Worm (Caenorhabditis elegans): ENCODE data around the gene T20B12.5.

Gene T20B12.5

ce11 chrIII:7338693-7339092, 28.2 kb downstream of the T20B12.5 start, which contains the start of gene kap-1 (continued):
- no peak for TF ChIP-seq unc-130 (GFP tag; optimal IDR thresholded peaks at IDR 0.05)
- TF ChIP-seq saeg-2 (GFP tag; IDR thresholded peaks at IDR 0.05), result no peak
- no peak for TF ChIP-seq pha-4 (GFP tag; IDR thresholded peaks at IDR 0.05)
- no peak for TF ChIP-seq pha-4 (tag; optimal IDR thresholded peaks at IDR 0.05)
- no peak for TF ChIP-seq daf-12 (tag; optimal IDR thresholded peaks at IDR 0.05)
- no peak for TF ChIP-seq lin-1 (GFP tag; IDR thresholded peaks at IDR 0.05)
- no peak for TF ChIP-seq nhr-10 (tag; optimal IDR thresholded peaks at IDR 0.05)
- no peak for TF ChIP-seq daf-8 (GFP tag; IDR thresholded peaks at IDR 0.05)
- TF ChIP-seq hif-1 (tag; optimal IDR thresholded peaks at IDR 0.05), result no peak
- no peak for TF ChIP-seq zfp-2 (tag; optimal IDR thresholded peaks at IDR 0.05)
- TF ChIP-seq lim-7 (GFP tag; IDR thresholded peaks at IDR 0.05), result no peak
- TF ChIP-seq ama-1 (optimal IDR thresholded peaks at IDR 0.05), result peak; percentile 75
- TF ChIP-seq cey-2 (tag; optimal IDR thresholded peaks at IDR 0.05; ENCODE audit: borderline replicate concordance, insufficient read depth), result no peak
- no peak for TF ChIP-seq ctbp-1 (GFP tag; IDR thresholded peaks at IDR 0.05)
- 0 out of 2 replicates have a peak, but pooled peaks have one; percentile 36 for TF ChIP-seq hmg-1.1 (GFP tag; IDR thresholded peaks at IDR 0.05)
- TF ChIP-seq php-3 (GFP tag; IDR thresholded peaks at IDR 0.05), result no peak
- TF ChIP-seq zip-11 (GFP tag; IDR thresholded peaks at IDR 0.05), result no peak
- no peak for TF ChIP-seq daf-19 (GFP tag; conservative IDR thresholded peaks at IDR 0.05)
- no peak for TF ChIP-seq D1046.2 (GFP tag; IDR thresholded peaks at IDR 0.05)
- no peak for TF ChIP-seq lin-13 (GFP tag; optimal IDR thresholded peaks at IDR 0.05)
- no peak for TF ChIP-seq unc-62 (GFP tag; optimal IDR thresholded peaks at IDR 0.05 in 1 of 2)
- TF ChIP-seq unc-62 (tag; optimal IDR thresholded peaks at IDR 0.05), result no peak

ce11 chrIII:7338009-7338408, 28.9 kb downstream of the T20B12.5 start:
- TF ChIP-seq ceh-44 (GFP tag; IDR thresholded peaks at IDR 0.05) (0 out of 2 replicates have a peak, but pooled peaks have one; percentile 11), unc-62 (GFP tag; optimal IDR thresholded peaks at IDR 0.05 in 1 of 2) (peak in 1 of 2 experiments; percentile 71), unc-62 (tag; optimal IDR thresholded peaks at IDR 0.05) (no peak), rbr-2 (tag; optimal IDR thresholded peaks at IDR 0.05) (no peak), nhr-6 (tag; optimal IDR thresholded peaks at IDR 0.05) (no peak), Y48G9A.11 (GFP tag; IDR thresholded peaks at IDR 0.05) (no peak)

- peak; percentile 87 to 97 for TF ChIP-seq lsy-2 (tag; optimal IDR thresholded peaks at IDR 0.05)
- no peak for TF ChIP-seq Y48G9A.11 (GFP tag; IDR thresholded peaks at IDR 0.05)
- TF ChIP-seq pqm-1 (tag; optimal IDR thresholded peaks at IDR 0.05), result peak; percentile 42
- TF ChIP-seq egl-43 (GFP tag; IDR thresholded peaks at IDR 0.05), result peak; percentile 19; the same call in 1 of the 2 replicates
- TF ChIP-seq nhr-42 (GFP tag; IDR thresholded peaks at IDR 0.05), result no peak
- no peak for TF ChIP-seq ces-1 (GFP tag; optimal IDR thresholded peaks at IDR 0.05)
- peak; percentile 74 for TF ChIP-seq nhr-11 (tag; optimal IDR thresholded peaks at IDR 0.05)
- TF ChIP-seq unc-62 (GFP tag; optimal IDR thresholded peaks at IDR 0.05 in 1 of 2), result peak in 1 of 2 experiments; percentile 96
- TF ChIP-seq unc-62 (tag; optimal IDR thresholded peaks at IDR 0.05), result no peak
- TF ChIP-seq snpc-4 (tag; optimal IDR thresholded peaks at IDR 0.05), result no peak
- no peak for TF ChIP-seq unc-130 (GFP tag; optimal IDR thresholded peaks at IDR 0.05)
- TF ChIP-seq nhr-41 (GFP tag; IDR thresholded peaks at IDR 0.05), result 0 out of 2 replicates have a peak, but pooled peaks have one; percentile 35
- TF ChIP-seq F49E8.2 (tag; optimal IDR thresholded peaks at IDR 0.05; ENCODE audit: borderline replicate concordance), result no peak
- no peak for TF ChIP-seq fos-1 (tag; optimal IDR thresholded peaks at IDR 0.05)
- no peak for TF ChIP-seq ceh-44 (GFP tag; IDR thresholded peaks at IDR 0.05)
- peak; percentile 86 for TF ChIP-seq lin-38 (GFP tag; IDR thresholded peaks at IDR 0.05)
- no peak for TF ChIP-seq ceh-82 (tag; optimal IDR thresholded peaks at IDR 0.05)
- no peak for TF ChIP-seq unc-39 (tag; optimal IDR thresholded peaks at IDR 0.05)
- no peak for TF ChIP-seq vab-7 (GFP tag; IDR thresholded peaks at IDR 0.05)
- no peak for TF ChIP-seq F10B5.3 (tag; optimal IDR thresholded peaks at IDR 0.05)
- peak; percentile 20 for TF ChIP-seq nhr-102 (tag; optimal IDR thresholded peaks at IDR 0.05)
- TF ChIP-seq ceh-20 (GFP tag; IDR thresholded peaks at IDR 0.05), result no peak
- TF ChIP-seq lim-7 (GFP tag; IDR thresholded peaks at IDR 0.05), result peak; percentile 64; the same call in 1 of the 2 replicates
- no peak for TF ChIP-seq dmd-9 (GFP tag; IDR thresholded peaks at IDR 0.05)
- TF ChIP-seq nhr-25 (tag; optimal IDR thresholded peaks at IDR 0.05; ENCODE audit: borderline replicate concordance, insufficient read depth), result peak; percentile 18
- TF ChIP-seq hmg-1.1 (GFP tag; IDR thresholded peaks at IDR 0.05), result peak; percentile 66
- TF ChIP-seq hif-1 (tag; optimal IDR thresholded peaks at IDR 0.05), result peak in 1 of 2 experiments; percentile 77
- TF ChIP-seq nhr-77 (tag; optimal IDR thresholded peaks at IDR 0.05), result peak; percentile 50
- no peak for TF ChIP-seq saeg-2 (GFP tag; IDR thresholded peaks at IDR 0.05)
- no peak for TF ChIP-seq daf-12 (tag; optimal IDR thresholded peaks at IDR 0.05)
- peak; percentile 68 for TF ChIP-seq mdt-29 (GFP tag; IDR thresholded peaks at IDR 0.05)
- peak; percentile 73 for TF ChIP-seq nhr-6 (tag; optimal IDR thresholded peaks at IDR 0.05)
Measured at ce11 chrIII:7336214-7336613, 30.7 kb downstream of the T20B12.5 start, which contains the start of gene gsp-2. Gene gsp-2 (plus strand): TSS chrIII:7336587.
